Fruit fly (Drosophila melanogaster): ENCODE results near the gene CG10958.

- TF ChIP-seq CG8478 (optimal IDR thresholded peaks at IDR 0.05) = no peak
- TF ChIP-seq CTCF (optimal IDR thresholded peaks at IDR 0.05) = no peak
These were observed 44.9 kb downstream of the CG10958 start, which contains the start of gene slpr for dm6 chrX:8177030-8177349.

All from S2 (cell line).